Worm (Caenorhabditis elegans): Measurements from ENCODE around the gene mca-3.

The mca-3 gene

DNA sequence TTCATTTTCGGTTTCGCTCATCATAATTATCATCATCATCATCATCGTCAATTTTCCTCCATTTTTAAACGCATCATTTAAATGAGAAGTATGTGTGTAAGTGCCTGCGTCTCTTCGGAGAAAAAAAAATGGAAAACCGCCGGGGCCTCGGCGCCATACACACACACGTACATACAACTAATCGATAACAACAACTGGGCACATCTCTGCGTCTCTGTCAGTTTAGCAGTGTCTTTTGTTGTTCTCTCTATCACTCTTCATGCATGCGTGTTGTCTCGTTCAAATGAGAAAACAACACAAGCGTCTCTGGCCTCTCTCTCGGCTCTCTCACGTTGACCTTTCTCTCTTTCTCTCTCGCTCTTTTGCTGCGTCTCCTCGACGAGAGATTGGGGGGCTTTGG is 27.8 kb upstream of the mca-3 start:
- peak; percentile 30 for TF ChIP-seq nhr-102 (tag; optimal IDR thresholded peaks at IDR 0.05)
- peak; percentile 91 for TF ChIP-seq hlh-30 (tag; optimal IDR thresholded peaks at IDR 0.05; ENCODE audit: insufficient read depth)
- TF ChIP-seq skn-1 (tag; optimal IDR thresholded peaks at IDR 0.05), result no peak
- no peak for TF ChIP-seq saeg-2 (GFP tag; IDR thresholded peaks at IDR 0.05)
- peak; percentile 5 for TF ChIP-seq zip-2 (tag; optimal IDR thresholded peaks at IDR 0.05)
- TF ChIP-seq vab-7 (GFP tag; IDR thresholded peaks at IDR 0.05), result peak; percentile 47; the same call in 1 of the 2 replicates
- TF ChIP-seq dve-1 (tag; optimal IDR thresholded peaks at IDR 0.05; ENCODE audit: insufficient read depth), result peak; percentile 94
- no peak for TF ChIP-seq lin-29 (GFP tag; IDR thresholded peaks at IDR 0.05)
- peak; percentile 67 for TF ChIP-seq duxl-1 (tag; optimal IDR thresholded peaks at IDR 0.05; ENCODE audit: poor library complexity)
- peak; percentile 60 for TF ChIP-seq spr-1 (tag; optimal IDR thresholded peaks at IDR 0.05)
- peak; percentile 85 for TF ChIP-seq rbr-2 (tag; optimal IDR thresholded peaks at IDR 0.05)
- peak; percentile 45 for TF ChIP-seq jun-1 (tag; optimal IDR thresholded peaks at IDR 0.05)
- TF ChIP-seq mep-1 (tag; optimal IDR thresholded peaks at IDR 0.05), result peak; percentile 88
- no peak for TF ChIP-seq ama-1 (optimal IDR thresholded peaks at IDR 0.05)
- peak; percentile 91 for TF ChIP-seq ceh-28 (tag; optimal IDR thresholded peaks at IDR 0.05)
- TF ChIP-seq zag-1 (tag; optimal IDR thresholded peaks at IDR 0.05), result no peak
- TF ChIP-seq lim-7 (GFP tag; IDR thresholded peaks at IDR 0.05), result no peak
- no peak for TF ChIP-seq D1046.2 (GFP tag; IDR thresholded peaks at IDR 0.05)
- peak; percentile 42; the same call in 1 of the 2 replicates for TF ChIP-seq set-16 (GFP tag; IDR thresholded peaks at IDR 0.05)
- peak; percentile 51 for TF ChIP-seq pqm-1 (tag; optimal IDR thresholded peaks at IDR 0.05)
- TF ChIP-seq zfp-2 (tag; optimal IDR thresholded peaks at IDR 0.05), result peak; percentile 7
- peak; percentile 21 for TF ChIP-seq ces-1 (GFP tag; optimal IDR thresholded peaks at IDR 0.05)
- peak in 1 of 2 experiments; percentile 93 for TF ChIP-seq daf-16 (GFP tag; optimal IDR thresholded peaks at IDR 0.05)
- peak; percentile 99 for TF ChIP-seq daf-16 (tag; optimal IDR thresholded peaks at IDR 0.05)
- peak; percentile 58 for TF ChIP-seq lin-38 (GFP tag; IDR thresholded peaks at IDR 0.05)
- peak; percentile 63 for TF ChIP-seq nhr-48 (tag; optimal IDR thresholded peaks at IDR 0.05)
- peak; percentile 78; the same call in 1 of the 2 replicates for TF ChIP-seq nhr-41 (GFP tag; IDR thresholded peaks at IDR 0.05)
- peak; percentile 56 for TF ChIP-seq ctbp-1 (GFP tag; IDR thresholded peaks at IDR 0.05)
- peak; percentile 60 for TF ChIP-seq F37D6.2 (tag; optimal IDR thresholded peaks at IDR 0.05)
- peak; percentile 67 for TF ChIP-seq nhr-25 (tag; optimal IDR thresholded peaks at IDR 0.05; ENCODE audit: borderline replicate concordance, insufficient read depth)
- peak; percentile 95 for TF ChIP-seq hmg-1.1 (GFP tag; IDR thresholded peaks at IDR 0.05)
- peak in 1 of 2 experiments; percentile 98 for TF ChIP-seq unc-62 (GFP tag; optimal IDR thresholded peaks at IDR 0.05 in 1 of 2)
- no peak for TF ChIP-seq unc-62 (tag; optimal IDR thresholded peaks at IDR 0.05)
- TF ChIP-seq tra-1 (GFP tag; IDR thresholded peaks at IDR 0.05), result 0 out of 2 replicates have a peak, but pooled peaks have one; percentile 49
- peak; percentile 69 for TF ChIP-seq ztf-7 (tag; optimal IDR thresholded peaks at IDR 0.05)
- no peak for TF ChIP-seq ceh-62 (tag; optimal IDR thresholded peaks at IDR 0.05)
- TF ChIP-seq pha-4 (GFP tag; IDR thresholded peaks at IDR 0.05), result peak; percentile 57; the same call in 1 of the 2 replicates
- TF ChIP-seq pha-4 (tag; optimal IDR thresholded peaks at IDR 0.05), result peak; percentile 28
- TF ChIP-seq T26A8.4 (GFP tag; IDR thresholded peaks at IDR 0.05), result peak; percentile 64; the same call in 1 of the 2 replicates
- peak; percentile 71; the same call in 1 of the 2 replicates for TF ChIP-seq arid-1 (GFP tag; conservative IDR thresholded peaks at IDR 0.05)
- TF ChIP-seq snpc-4 (tag; optimal IDR thresholded peaks at IDR 0.05), result no peak
- TF ChIP-seq dmd-9 (GFP tag; IDR thresholded peaks at IDR 0.05), result no peak
- peak; percentile 36 for TF ChIP-seq nhr-76 (tag; optimal IDR thresholded peaks at IDR 0.05)
- no peak for TF ChIP-seq aly-2 (tag; optimal IDR thresholded peaks at IDR 0.05)
- peak; percentile 77 for TF ChIP-seq egl-43 (GFP tag; IDR thresholded peaks at IDR 0.05)
- TF ChIP-seq fos-1 (tag; optimal IDR thresholded peaks at IDR 0.05), result no peak
- peak; percentile 96 for TF ChIP-seq hlh-11 (tag; optimal IDR thresholded peaks at IDR 0.05)
- peak; percentile 63 to 86 for TF ChIP-seq lsy-2 (tag; optimal IDR thresholded peaks at IDR 0.05)
- TF ChIP-seq mes-2 (tag; optimal IDR thresholded peaks at IDR 0.05; ENCODE audit: poor library complexity, severe bottlenecking), result peak; percentile 73
- no peak for TF ChIP-seq lir-3 (tag; optimal IDR thresholded peaks at IDR 0.05)
- peak; percentile 82 for TF ChIP-seq nhr-28 (tag; optimal IDR thresholded peaks at IDR 0.05)
- TF ChIP-seq nhr-42 (GFP tag; IDR thresholded peaks at IDR 0.05), result no peak
